Worm (Caenorhabditis elegans) whole organism, L4 larva: ENCODE data around the gene ZK180.5.

ENCODE experiments used
- F10B5.3 ChIP-seq: sonication (generic microtip); optimal IDR thresholded peaks from 2 replicates; lab custom pipeline; 2016; ENCODE audit warnings: mild to moderate bottlenecking, missing genetic modification characterization, missing compliant biosample characterization
- F26F4.8 ChIP-seq: fragments of 200-800 bp; sonication (Bioruptor generic); conservative IDR thresholded peaks from 2 replicates; pipeline ENCODE4 v1.3.6; 2022; ENCODE audit warnings: missing genetic modification characterization, missing compliant biosample characterization
- T26A8.4 ChIP-seq: fragments of 200-800 bp; sonication (Bioruptor generic); IDR thresholded peaks from 2 replicates; pipeline ENCODE4 v1.3.6; 2022; ENCODE audit warnings: missing genetic modification characterization, missing compliant biosample characterization
- Y48G9A.11 ChIP-seq: fragments of 200-800 bp; sonication (Bioruptor generic); IDR thresholded peaks from 2 replicates; pipeline ENCODE4 v1.3.6; 2022; ENCODE audit warnings: missing genetic modification reagents, missing genetic modification characterization, missing compliant biosample characterization
- ZK546.5 ChIP-seq, 2 experiments: sonication (generic microtip); optimal IDR thresholded peaks; 2 replicates each; lab custom pipeline; 2017; ENCODE audit warnings: missing biosample characterization in 2 of 2, missing genetic modification characterization in 2 of 2
- aha-1 ChIP-seq: fragments of 150-350 bp; peaks from one replicate; lab custom pipeline; 2014; ENCODE audit warnings: missing biosample characterization, missing genetic modification characterization
- aly-2 ChIP-seq: sonication (generic microtip); optimal IDR thresholded peaks from 2 replicates; lab custom pipeline; 2018; ENCODE audit warnings: missing biosample characterization, missing genetic modification characterization
- ama-1 ChIP-seq: fragments of 150-350 bp; optimal IDR thresholded peaks from 2 replicates; lab custom pipeline; 2014; ENCODE audit warnings: inconsistent platforms, mixed read lengths
- arid-1 ChIP-seq: fragments of 200-800 bp; sonication (Bioruptor generic); conservative IDR thresholded peaks from 2 replicates; pipeline ENCODE4 v1.3.6; 2022; ENCODE audit warnings: missing genetic modification reagents, missing genetic modification characterization, missing compliant biosample characterization
- attf-4 ChIP-seq: sonication (generic microtip); optimal IDR thresholded peaks from 3 replicates; lab custom pipeline; 2017; ENCODE audit warnings: missing biosample characterization, missing genetic modification characterization
- ceh-20 ChIP-seq: fragments of 200-800 bp; sonication (Bioruptor generic); IDR thresholded peaks from 2 replicates; pipeline ENCODE4 v1.3.6; 2022; ENCODE audit warnings: missing genetic modification reagents, missing genetic modification characterization, missing compliant biosample characterization
- ceh-28 ChIP-seq: fragments of 150-350 bp; optimal IDR thresholded peaks from 2 replicates; lab custom pipeline; 2014; ENCODE audit warnings: missing biosample characterization, missing genetic modification reagents, missing genetic modification characterization
- ceh-62 ChIP-seq: sonication (generic microtip); optimal IDR thresholded peaks from 2 replicates; lab custom pipeline; 2017; ENCODE audit warnings: missing biosample characterization, missing genetic modification characterization
- ces-1 ChIP-seq: fragments of 150-350 bp; sonication (generic microtip); optimal IDR thresholded peaks from 4 replicates; lab custom pipeline; 2014; ENCODE audit warnings: missing biosample characterization, missing genetic modification reagents, missing genetic modification characterization
- cey-2 ChIP-seq: sonication (generic microtip); optimal IDR thresholded peaks from 3 replicates; lab custom pipeline; 2017; ENCODE audit warnings: missing genetic modification characterization, mild to moderate bottlenecking, missing compliant biosample characterization, antibody characterized with exemption, borderline replicate concordance; ENCODE audit not compliant: insufficient read depth
- daf-16 ChIP-seq, 3 experiments: sonication (generic microtip); optimal IDR thresholded peaks; 2 replicates each; lab custom pipeline; 2016 to 2017; ENCODE audit warnings: missing genetic modification characterization in 3 of 3, missing genetic modification reagents in 3 of 3, mild to moderate bottlenecking in 2 of 3, missing compliant biosample characterization in 2 of 3, missing biosample characterization in 1 of 3, moderate library complexity in 1 of 3
- dmd-6 ChIP-seq: fragments of 200-800 bp; sonication (Bioruptor generic); IDR thresholded peaks from 2 replicates; pipeline ENCODE4 v1.3.6; 2022; ENCODE audit warnings: missing genetic modification reagents, missing genetic modification characterization, missing compliant biosample characterization
- dpl-1 ChIP-seq: fragments of 150-350 bp; optimal IDR thresholded peaks from 2 replicates; lab custom pipeline; 2014; ENCODE audit warnings: missing biosample characterization, missing genetic modification reagents, missing genetic modification characterization
- duxl-1 ChIP-seq: sonication (generic microtip); optimal IDR thresholded peaks from 2 replicates; lab custom pipeline; 2016; ENCODE audit warnings: mild to moderate bottlenecking, missing genetic modification characterization, moderate library complexity, missing compliant biosample characterization; ENCODE audit not compliant: poor library complexity
- fkh-10 ChIP-seq: fragments of 150-350 bp; optimal IDR thresholded peaks from 2 replicates; lab custom pipeline; 2014; ENCODE audit warnings: missing biosample characterization, missing genetic modification reagents, missing genetic modification characterization
- hif-1 ChIP-seq, 2 experiments: sonication (generic microtip); optimal IDR thresholded peaks; 2 replicates each; lab custom pipeline; 2016 to 2017; ENCODE audit warnings: missing compliant biosample characterization in 2 of 2, missing genetic modification characterization in 2 of 2, missing genetic modification reagents in 2 of 2, missing genotype in 2 of 2, mild to moderate bottlenecking in 1 of 2
- lin-15B ChIP-seq: fragments of 150-350 bp; sonication (generic microtip); optimal IDR thresholded peaks from 3 replicates; lab custom pipeline; 2014; ENCODE audit warnings: missing biosample characterization, missing genetic modification characterization
- lin-38 ChIP-seq: fragments of 200-800 bp; sonication (Bioruptor generic); IDR thresholded peaks from 2 replicates; pipeline ENCODE4 v1.3.6; 2022; ENCODE audit warnings: missing genetic modification reagents, missing genetic modification characterization, missing compliant biosample characterization
- lir-3 ChIP-seq: sonication (generic microtip); optimal IDR thresholded peaks from 2 replicates; lab custom pipeline; 2016; ENCODE audit warnings: mild to moderate bottlenecking, missing genetic modification characterization, missing compliant biosample characterization
- lsy-2 ChIP-seq, 2 experiments: fragments of 150-350 bp in 1 of 2; sonication (generic microtip) in 1 of 2; optimal IDR thresholded peaks; 2 replicates each; lab custom pipeline; 2014 to 2017; ENCODE audit warnings: missing biosample characterization in 2 of 2, missing genetic modification characterization in 2 of 2
- madf-5 ChIP-seq, 2 experiments: fragments of 200-800 bp; sonication (Bioruptor generic); IDR thresholded peaks; 2 replicates each; pipeline ENCODE4 v1.3.6; 2022; ENCODE audit warnings: missing compliant biosample characterization in 2 of 2, missing genetic modification characterization in 2 of 2
- madf-9 ChIP-seq: fragments of 200-800 bp; sonication (Bioruptor generic); conservative IDR thresholded peaks from 2 replicates; pipeline ENCODE4 v1.3.6; 2022; ENCODE audit warnings: missing genetic modification reagents, missing genetic modification characterization, missing compliant biosample characterization
- nhr-11 ChIP-seq: fragments of 150-350 bp; optimal IDR thresholded peaks from 2 replicates; lab custom pipeline; 2014; ENCODE audit warnings: missing biosample characterization, missing genetic modification characterization
- nhr-28 ChIP-seq: fragments of 150-350 bp; optimal IDR thresholded peaks from 2 replicates; lab custom pipeline; 2014; ENCODE audit warnings: missing biosample characterization, missing genetic modification characterization
- nhr-42 ChIP-seq: fragments of 200-800 bp; sonication (Bioruptor generic); IDR thresholded peaks from 2 replicates; pipeline ENCODE4 v1.3.6; 2022; ENCODE audit warnings: missing genetic modification characterization, missing compliant biosample characterization
- nhr-76 ChIP-seq: fragments of 150-350 bp; optimal IDR thresholded peaks from 2 replicates; lab custom pipeline; 2014; ENCODE audit warnings: missing biosample characterization, missing genetic modification characterization
- pqm-1 ChIP-seq: sonication (generic microtip); optimal IDR thresholded peaks from 2 replicates; lab custom pipeline; 2017; ENCODE audit warnings: missing biosample characterization, missing genetic modification characterization
- skn-1 ChIP-seq: fragments of 150-350 bp; optimal IDR thresholded peaks from 2 replicates; lab custom pipeline; 2014; ENCODE audit warnings: missing biosample characterization, missing genetic modification characterization
- spr-1 ChIP-seq: sonication (generic microtip); optimal IDR thresholded peaks from 2 replicates; lab custom pipeline; 2016; ENCODE audit warnings: mild to moderate bottlenecking, missing genetic modification characterization, missing compliant biosample characterization
- tag-97 ChIP-seq: fragments of 200-800 bp; sonication (Bioruptor generic); IDR thresholded peaks from 2 replicates; pipeline ENCODE4 v1.3.6; 2022; ENCODE audit warnings: missing genetic modification characterization, missing compliant biosample characterization
- unc-62 ChIP-seq, 3 experiments: fragments of 150-350 bp in 1 of 3; sonication (generic microtip); optimal IDR thresholded peaks in 2 of 3; peaks in 1 of 3; 1 replicate in 1 of 3; 2 replicates in 2 of 3; lab custom pipeline; 2014 to 2017; ENCODE audit warnings: missing biosample characterization in 3 of 3, missing genetic modification characterization in 3 of 3, missing genetic modification reagents in 3 of 3, missing genotype in 1 of 3
- zfp-3 ChIP-seq: fragments of 200-800 bp; sonication (Bioruptor generic); conservative IDR thresholded peaks from 2 replicates; pipeline ENCODE4 v1.3.6; 2022; ENCODE audit warnings: missing genetic modification reagents, missing genetic modification characterization, missing compliant biosample characterization
- zip-11 ChIP-seq: fragments of 200-800 bp; sonication (Bioruptor generic); IDR thresholded peaks from 2 replicates; pipeline ENCODE4 v1.3.6; 2022; ENCODE audit warnings: missing genetic modification characterization, missing compliant biosample characterization
- ztf-7 ChIP-seq: fragments of 150-350 bp; optimal IDR thresholded peaks from 2 replicates; lab custom pipeline; 2014; ENCODE audit warnings: missing biosample characterization, missing genetic modification characterization

The ZK180.5 gene

DNA sequence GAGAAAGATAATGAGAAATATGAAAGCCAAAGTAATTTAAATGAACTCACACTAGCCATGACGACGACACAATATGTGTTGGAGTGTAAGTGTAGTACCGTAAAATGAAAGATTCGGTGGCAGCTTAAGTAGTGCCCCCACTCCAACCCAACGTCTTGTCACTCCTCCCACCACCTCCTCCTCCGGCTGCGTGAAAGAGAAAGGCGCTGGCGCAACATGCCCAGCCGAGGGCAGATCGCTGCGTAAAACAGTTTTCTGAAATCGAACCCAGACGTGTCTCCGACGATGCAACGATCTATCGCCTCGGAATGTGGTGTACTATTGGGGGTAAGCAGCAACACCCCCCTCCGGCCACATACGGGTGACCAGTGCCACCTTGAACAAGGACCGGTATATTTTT is at the start of gene ZK180.5:
Gene ZK180.5, minus strand, starts transcription at position 101 of the 400 bp plus-strand sequence.
- TF ChIP-seq madf-9 (GFP tag; lab: Robert Waterston, UW) (no peak), F26F4.8 (GFP tag; lab: Robert Waterston, UW) (no peak)

DNA sequence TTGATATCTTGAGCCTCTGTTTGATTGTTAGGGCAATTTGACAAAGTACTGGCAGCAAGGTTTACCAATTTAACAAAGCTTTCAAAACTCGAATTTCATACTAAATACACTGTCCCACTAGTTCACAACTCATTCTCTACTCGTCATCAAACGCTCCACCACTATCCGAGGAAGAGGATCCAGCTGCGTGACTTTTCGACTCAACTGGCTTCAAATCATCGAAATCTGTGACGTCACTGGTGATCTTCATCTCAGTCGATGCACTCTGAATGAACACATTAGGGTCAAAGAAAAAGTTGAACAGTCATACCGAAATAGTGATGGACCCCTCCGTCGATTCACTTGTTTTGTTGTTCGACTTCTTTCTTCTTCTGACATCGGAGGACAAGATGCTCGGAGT is 48.9 kb upstream of the ZK180.5 start:
- TF ChIP-seq aha-1 = peak; percentile 84
- TF ChIP-seq ceh-28 (tag; lab: Kevin White, UChicago) = no peak
- peak; percentile 86 for TF ChIP-seq ama-1 (lab: Kevin White, UChicago)
- TF ChIP-seq ztf-7 (tag; lab: Kevin White, UChicago) = no peak
- TF ChIP-seq skn-1 (tag; lab: Kevin White, UChicago) = no peak

DNA sequence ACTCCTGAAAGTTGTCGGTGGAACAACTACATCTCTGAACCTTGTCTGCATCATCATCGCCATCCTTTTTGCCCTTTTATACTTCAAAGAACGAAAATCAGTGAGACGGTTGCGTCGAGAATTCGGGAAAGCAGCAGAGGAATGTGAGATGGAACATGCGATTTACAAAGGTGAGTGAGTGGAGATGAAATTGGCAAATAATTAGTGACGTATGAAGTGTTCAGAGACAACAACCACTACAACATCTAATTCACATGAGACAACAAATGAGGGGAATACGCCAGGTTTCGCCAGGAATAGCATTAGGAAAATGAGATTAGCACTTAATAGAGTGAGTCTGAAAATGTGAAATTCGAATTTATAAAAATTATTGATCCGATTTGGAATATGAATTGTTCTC is 47.6 kb upstream of the ZK180.5 start:
- TF ChIP-seq attf-4 (tag; lab: Kevin White, UChicago) (no peak), nhr-28 (tag; lab: Kevin White, UChicago) (peak; percentile 7), hif-1 (tag; optimal IDR thresholded peaks at IDR 0.05; lab: Kevin White, UChicago) (no peak), unc-62 (GFP tag; optimal IDR thresholded peaks at IDR 0.05 in 1 of 2; lab: Kevin White, UChicago) (peak in 1 of 2 experiments; percentile 90), unc-62 (tag; optimal IDR thresholded peaks at IDR 0.05; lab: Kevin White, UChicago) (no peak)

DNA sequence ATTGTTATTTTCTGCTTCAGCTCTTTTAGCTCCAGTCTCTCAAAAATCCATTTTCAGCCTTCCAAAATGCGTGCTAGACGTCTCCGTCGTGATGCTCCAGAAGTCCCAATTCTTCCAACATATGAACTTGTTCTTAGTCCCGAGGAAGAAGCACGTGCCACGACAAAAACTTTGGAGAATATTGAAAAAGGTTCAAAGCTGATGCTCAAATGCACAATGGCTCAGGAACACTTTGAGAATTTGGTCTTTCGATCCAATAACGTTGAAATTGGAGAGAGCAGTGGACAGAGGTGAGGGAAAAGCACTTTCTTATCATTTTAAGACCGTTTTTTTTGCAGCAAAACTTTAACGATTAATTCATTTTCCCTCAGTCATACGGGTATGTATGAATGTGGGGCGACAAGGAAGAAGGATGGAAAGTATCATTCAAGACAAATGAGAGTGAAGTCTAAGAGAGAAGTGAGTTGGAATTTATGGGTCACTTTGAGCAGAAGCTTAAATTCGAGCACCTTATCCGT is 45.7 kb upstream of the ZK180.5 start, which contains the start of gene igeg-1:
Gene igeg-1, plus strand, starts transcription at position 51 of the 518 bp plus-strand sequence.
- no peak for TF ChIP-seq ceh-20
- TF ChIP-seq zip-11 (GFP tag; lab: Robert Waterston, UW) = no peak
- TF ChIP-seq nhr-76 (tag; lab: Kevin White, UChicago) = no peak
- no peak for TF ChIP-seq tag-97 (GFP tag; lab: Robert Waterston, UW)
- no peak for TF ChIP-seq T26A8.4 (GFP tag; lab: Robert Waterston, UW)
- TF ChIP-seq lsy-2 (tag; optimal IDR thresholded peaks at IDR 0.05; lab: Kevin White, UChicago) = no peak
- TF ChIP-seq dmd-6 (GFP tag; lab: Robert Waterston, UW) = peak; percentile 48; the same call in 1 of the 2 replicates
- no peak for TF ChIP-seq daf-16 (GFP tag; optimal IDR thresholded peaks at IDR 0.05; lab: Kevin White, UChicago)
- TF ChIP-seq daf-16 (tag; optimal IDR thresholded peaks at IDR 0.05; lab: Kevin White, UChicago) = no peak
- no peak for TF ChIP-seq aly-2 (tag; lab: Kevin White, UChicago)
- TF ChIP-seq arid-1 (GFP tag; lab: Robert Waterston, UW) = no peak
- peak; percentile 96 for TF ChIP-seq aha-1
- no peak for TF ChIP-seq lin-15B (tag; lab: Kevin White, UChicago)
- TF ChIP-seq ama-1 (lab: Kevin White, UChicago) = peak; percentile 23
- TF ChIP-seq Y48G9A.11 (GFP tag; lab: Robert Waterston, UW) = no peak
- TF ChIP-seq fkh-10 = no peak
- TF ChIP-seq cey-2 = no peak
- TF ChIP-seq F10B5.3 (tag; lab: Kevin White, UChicago) = no peak
- TF ChIP-seq nhr-42 (GFP tag; lab: Robert Waterston, UW) = no peak
- no peak for TF ChIP-seq lin-38
- TF ChIP-seq ZK546.5 (tag; optimal IDR thresholded peaks at IDR 0.05; lab: Kevin White, UChicago) = no peak
- no peak for TF ChIP-seq nhr-11 (tag; lab: Kevin White, UChicago)
- no peak for TF ChIP-seq ces-1 (GFP tag; lab: Kevin White, UChicago)
- TF ChIP-seq duxl-1 (tag; lab: Kevin White, UChicago) = no peak
- TF ChIP-seq lir-3 (tag; lab: Kevin White, UChicago) = no peak
- TF ChIP-seq zfp-3 (GFP tag; lab: Robert Waterston, UW) = no peak
- TF ChIP-seq ceh-62 (tag; lab: Kevin White, UChicago) = no peak
- TF ChIP-seq dpl-1 (GFP tag; lab: Kevin White, UChicago) = no peak
- TF ChIP-seq pqm-1 (tag; lab: Kevin White, UChicago) = peak; percentile 70
- TF ChIP-seq spr-1 (tag; lab: Kevin White, UChicago) = no peak
- no peak for TF ChIP-seq madf-5 (GFP tag; IDR thresholded peaks at IDR 0.05; lab: Robert Waterston, UW)
- TF ChIP-seq nhr-28 (tag; lab: Kevin White, UChicago) = peak; percentile 33
- TF ChIP-seq F26F4.8 (GFP tag; lab: Robert Waterston, UW) = no peak
